Worm (Caenorhabditis elegans): Measurements from ENCODE around the gene C14A4.9.
A peak's percentile ranks its signal among the peaks of the same experiment; 100 is the strongest.

C14A4.9 gene

ce11 chrII:10555484-10556075, 43.6 kb upstream of the C14A4.9 start (continued):
- TF ChIP-seq nhr-12 (tag; optimal IDR thresholded peaks at IDR 0.05) (no peak), F16B12.6 (tag; optimal IDR thresholded peaks at IDR 0.05) (peak; percentile 5), lin-14 (GFP tag; optimal IDR thresholded peaks at IDR 0.05) (peak; percentile 89), zip-4 (GFP tag; optimal IDR thresholded peaks at IDR 0.05) (no peak), mef-2 (tag; optimal IDR thresholded peaks at IDR 0.05) (no peak), hlh-4 (tag; optimal IDR thresholded peaks at IDR 0.05) (no peak), C34B4.2 (tag; optimal IDR thresholded peaks at IDR 0.05) (no peak), ztf-11 (tag; optimal IDR thresholded peaks at IDR 0.05) (peak in 1 of 2 experiments; percentile 2), fkh-4 (tag; optimal IDR thresholded peaks at IDR 0.05; ENCODE audit: borderline replicate concordance) (peak; percentile 47), pqm-1 (tag; optimal IDR thresholded peaks at IDR 0.05) (no peak), irx-1 (tag; optimal IDR thresholded peaks at IDR 0.05) (peak; percentile 18), egl-27 (tag; optimal IDR thresholded peaks at IDR 0.05) (peak in 1 of 2 experiments; percentile 60), fkh-8 (tag; optimal IDR thresholded peaks at IDR 0.05) (no peak)

- TF ChIP-seq lin-14 (GFP tag; optimal IDR thresholded peaks at IDR 0.05) (no peak), pax-3 (tag; optimal IDR thresholded peaks at IDR 0.05) (no peak), nhr-76 (tag; optimal IDR thresholded peaks at IDR 0.05) (no peak), Y116A8C.19 (tag; optimal IDR thresholded peaks at IDR 0.05; ENCODE audit: borderline replicate concordance) (no peak), elt-2 (tag; optimal IDR thresholded peaks at IDR 0.05) (no peak), ama-1 (optimal IDR thresholded peaks at IDR 0.05) (no peak), jun-1 (tag; optimal IDR thresholded peaks at IDR 0.05) (peak; percentile 12), unc-130 (tag; optimal IDR thresholded peaks at IDR 0.05) (no peak), lsy-2 (tag; optimal IDR thresholded peaks at IDR 0.05) (peak in 1 of 2 experiments; percentile 27), rnt-1 (tag; optimal IDR thresholded peaks at IDR 0.05) (peak; percentile 22), mdl-1 (tag; optimal IDR thresholded peaks at IDR 0.05) (no peak), hlh-17 (GFP tag; optimal IDR thresholded peaks at IDR 0.05; ENCODE audit: borderline replicate concordance) (no peak), tbx-2 (tag; optimal IDR thresholded peaks at IDR 0.05) (no peak), efl-1 (optimal IDR thresholded peaks at IDR 0.05) (peak in 1 of 2 experiments; percentile 5), efl-1 (GFP tag; optimal IDR thresholded peaks at IDR 0.05 in 1 of 2) (peak in 1 of 2 experiments; percentile 91), xbp-1 (tag; optimal IDR thresholded peaks at IDR 0.05) (no peak), mab-9 (GFP tag; IDR thresholded peaks at IDR 0.05) (no peak)
These were observed 42.5 kb upstream of the C14A4.9 start for ce11 chrII:10556550-10557205.

- TF ChIP-seq sox-4 (tag; optimal IDR thresholded peaks at IDR 0.05) = no peak
- TF ChIP-seq lin-13 (GFP tag; optimal IDR thresholded peaks at IDR 0.05) = peak; percentile 11
- TF ChIP-seq fkh-8 (tag; optimal IDR thresholded peaks at IDR 0.05) = peak; percentile 8
- no peak for TF ChIP-seq ets-5 (GFP tag; IDR thresholded peaks at IDR 0.05)
- TF ChIP-seq nhr-77 (tag; optimal IDR thresholded peaks at IDR 0.05) = no peak
- peak; percentile 79 for TF ChIP-seq lin-14 (GFP tag; optimal IDR thresholded peaks at IDR 0.05)
- TF ChIP-seq unc-62 (GFP tag; optimal IDR thresholded peaks at IDR 0.05) = no peak
- peak; percentile 75 for TF ChIP-seq nhr-19 (GFP tag; conservative IDR thresholded peaks at IDR 0.05)
- no peak for TF ChIP-seq ceh-90 (tag; optimal IDR thresholded peaks at IDR 0.05)
- TF ChIP-seq nhr-11 (tag; optimal IDR thresholded peaks at IDR 0.05) = no peak
- TF ChIP-seq rnt-1 (tag; optimal IDR thresholded peaks at IDR 0.05) = peak; percentile 13
- peak; percentile 21 for TF ChIP-seq ztf-4 (tag; optimal IDR thresholded peaks at IDR 0.05)
- no peak for TF ChIP-seq egl-27 (tag; optimal IDR thresholded peaks at IDR 0.05)
- no peak for TF ChIP-seq F16B12.6 (tag; optimal IDR thresholded peaks at IDR 0.05)
- peak; percentile 79 for TF ChIP-seq blmp-1 (tag; optimal IDR thresholded peaks at IDR 0.05)
- TF ChIP-seq C34B4.2 (tag; optimal IDR thresholded peaks at IDR 0.05) = no peak
- no peak for TF ChIP-seq dsc-1 (tag; optimal IDR thresholded peaks at IDR 0.05)
- no peak for TF ChIP-seq unc-130 (tag; optimal IDR thresholded peaks at IDR 0.05)
- peak; percentile 15 for TF ChIP-seq fos-1 (tag; optimal IDR thresholded peaks at IDR 0.05)
- TF ChIP-seq nhr-85 (tag) = peak; percentile 97
- TF ChIP-seq fkh-10 (GFP tag; optimal IDR thresholded peaks at IDR 0.05) = no peak
- peak; percentile 51 for TF ChIP-seq C16A3.4 (tag; optimal IDR thresholded peaks at IDR 0.05)
- TF ChIP-seq nhr-47 (tag; optimal IDR thresholded peaks at IDR 0.05) = peak; percentile 41
- TF ChIP-seq tbx-2 (tag; optimal IDR thresholded peaks at IDR 0.05) = peak; percentile 52
- TF ChIP-seq pqm-1 (tag; optimal IDR thresholded peaks at IDR 0.05) = no peak
- peak; percentile 41 to 67 for TF ChIP-seq lsy-2 (tag; optimal IDR thresholded peaks at IDR 0.05)
- TF ChIP-seq ces-1 (GFP tag; optimal IDR thresholded peaks at IDR 0.05) = no peak
- TF ChIP-seq nhr-20 (tag; optimal IDR thresholded peaks at IDR 0.05) = peak; percentile 85
- peak; percentile 88 for TF ChIP-seq mep-1 (tag; optimal IDR thresholded peaks at IDR 0.05)
These were observed 41.9 kb upstream of the C14A4.9 start for ce11 chrII:10557206-10557574.

Data from whole organism, L1 larva.